Worm (Caenorhabditis elegans) whole organism, L2 larva: ENCODE results near the gene gad-3.

Source experiments
- egl-27 ChIP-seq: sonication (generic microtip); optimal IDR thresholded peaks from 3 replicates; lab custom pipeline; 2017; ENCODE audit warnings: missing biosample characterization, missing genetic modification reagents, missing genetic modification characterization
- nhr-77 ChIP-seq: fragments of 150-350 bp; optimal IDR thresholded peaks from 2 replicates; lab custom pipeline; 2014; ENCODE audit warnings: missing biosample characterization, missing genetic modification characterization
- snpc-4 ChIP-seq: fragments of 150-350 bp; optimal IDR thresholded peaks from 2 replicates; lab custom pipeline; 2014; ENCODE audit warnings: missing biosample characterization, missing genetic modification characterization
- ztf-4 ChIP-seq: fragments of 150-350 bp; optimal IDR thresholded peaks from 2 replicates; lab custom pipeline; 2014; ENCODE audit warnings: missing biosample characterization, missing genetic modification characterization

ce11 chrV:9126316-9126715 lies 46.5 kb downstream of the gad-3 start, which contains the start of gene F21C10.4:
- TF ChIP-seq nhr-77 (tag; lab: Kevin White, UChicago) (no peak), ztf-4 (tag; lab: Kevin White, UChicago) (no peak), egl-27 (tag; lab: Kevin White, UChicago) (no peak), snpc-4 (tag; lab: Kevin White, UChicago) (no peak)
